Fruit fly (Drosophila melanogaster) whole organism, embryonic: ENCODE measurements around the gene Hsp67Ba.
A peak's percentile ranks its signal among the peaks of the same experiment; 100 is the strongest.

ENCODE experiments used
- Blimp-1 ChIP-seq: fragments of 200-800 bp; sonication (Bioruptor generic); optimal IDR thresholded peaks from 3 replicates; lab custom pipeline; 2018; ENCODE audit warnings: missing biosample characterization, missing genetic modification characterization, mild to moderate bottlenecking, moderate library complexity, missing genetic modification reagents
- CG10321 ChIP-seq: fragments of 200-800 bp; sonication (Bioruptor generic); IDR thresholded peaks from 2 replicates; pipeline ENCODE4 v1.3.6; 2022; ENCODE audit warnings: missing biosample characterization, missing genetic modification characterization
- CG12219 ChIP-seq: fragments of 200-800 bp; sonication (Bioruptor generic); optimal IDR thresholded peaks from 3 replicates; lab custom pipeline; 2018; ENCODE audit warnings: missing biosample characterization, mild to moderate bottlenecking, missing genetic modification characterization
- CG15601 ChIP-seq: fragments of 200-800 bp; sonication (Bioruptor generic); optimal IDR thresholded peaks from 3 replicates; lab custom pipeline; 2019; ENCODE audit warnings: missing biosample characterization, mild to moderate bottlenecking, missing genetic modification characterization, moderate library complexity
- CG17361 ChIP-seq: fragments of 200-800 bp; sonication (Bioruptor generic); IDR thresholded peaks from 3 replicates; pipeline ENCODE4 v1.3.6; 2022; ENCODE audit warnings: missing biosample characterization, missing genetic modification characterization
- CG17568 ChIP-seq: fragments of 200-800 bp; sonication (Bioruptor generic); optimal IDR thresholded peaks from 2 replicates; lab custom pipeline; 2018; ENCODE audit warnings: missing biosample characterization, mild to moderate bottlenecking, missing genetic modification characterization, moderate library complexity
- CG17912 ChIP-seq: fragments of 200-800 bp; sonication (Bioruptor generic); optimal IDR thresholded peaks from 2 replicates; lab custom pipeline; 2018; ENCODE audit warnings: missing biosample characterization, mild to moderate bottlenecking, missing genetic modification characterization
- CG2120 ChIP-seq: fragments of 200-800 bp; sonication (Bioruptor generic); optimal IDR thresholded peaks from 3 replicates; lab custom pipeline; 2016; ENCODE audit warnings: missing biosample characterization, missing genetic modification characterization
- CG30403 ChIP-seq: fragments of 200-800 bp; sonication (Bioruptor generic); optimal IDR thresholded peaks from 3 replicates; lab custom pipeline; 2016; ENCODE audit warnings: missing biosample characterization, missing genetic modification characterization
- CG31224 ChIP-seq: fragments of 200-800 bp; sonication (Bioruptor generic); IDR thresholded peaks from 2 replicates; pipeline ENCODE4 v1.3.6; 2022; ENCODE audit warnings: missing biosample characterization, missing genetic modification characterization
- CG33557 ChIP-seq: fragments of 200-800 bp; sonication (Bioruptor generic); optimal IDR thresholded peaks from 2 replicates; lab custom pipeline; 2019; ENCODE audit warnings: missing biosample characterization, mild to moderate bottlenecking, missing genetic modification characterization, moderate library complexity
- CG3847 ChIP-seq: fragments of 200-800 bp; sonication (Bioruptor generic); IDR thresholded peaks from 2 replicates; pipeline ENCODE4 v1.3.6; 2022; ENCODE audit warnings: missing biosample characterization, missing genetic modification characterization
- CG4424 ChIP-seq: fragments of 200-800 bp; sonication (Bioruptor generic); optimal IDR thresholded peaks from 3 replicates; lab custom pipeline; 2016; ENCODE audit warnings: missing biosample characterization, missing genetic modification characterization
- CG6175 ChIP-seq: fragments of 200-800 bp; sonication (Bioruptor generic); IDR thresholded peaks from 3 replicates; pipeline ENCODE4 v1.3.6; 2022; ENCODE audit warnings: missing biosample characterization, missing genetic modification characterization
- CG6683 ChIP-seq: fragments of 200-800 bp; sonication (Bioruptor generic); optimal IDR thresholded peaks from 2 replicates; lab custom pipeline; 2017; ENCODE audit warnings: missing biosample characterization, mild to moderate bottlenecking, missing genetic modification characterization, missing genetic modification reagents
- CG6765 ChIP-seq: fragments of 200-800 bp; sonication (Bioruptor generic); optimal IDR thresholded peaks from 3 replicates; lab custom pipeline; 2017; ENCODE audit warnings: missing biosample characterization, mild to moderate bottlenecking, missing genetic modification characterization
- CG6791 ChIP-seq: fragments of 200-800 bp; sonication (Bioruptor generic); IDR thresholded peaks from 3 replicates; pipeline ENCODE4 v1.3.6; 2022; ENCODE audit warnings: missing biosample characterization, missing genetic modification characterization; ENCODE audit not compliant: partially characterized antibody
- CG7271 ChIP-seq: fragments of 200-800 bp; sonication (Bioruptor generic); optimal IDR thresholded peaks from 2 replicates; lab custom pipeline; 2018; ENCODE audit warnings: missing biosample characterization, mild to moderate bottlenecking, missing genetic modification characterization, moderate library complexity
- CG7372 ChIP-seq: fragments of 200-800 bp; sonication (Bioruptor generic); IDR thresholded peaks from 2 replicates; pipeline ENCODE4 v1.3.6; 2022; ENCODE audit warnings: missing biosample characterization, missing genetic modification characterization
- CG7745 ChIP-seq: fragments of 200-800 bp; sonication (Bioruptor generic); optimal IDR thresholded peaks from 2 replicates; lab custom pipeline; 2018; ENCODE audit warnings: missing biosample characterization, mild to moderate bottlenecking, missing genetic modification characterization, moderate library complexity
- CG8089 ChIP-seq: fragments of 200-800 bp; sonication (Bioruptor generic); optimal IDR thresholded peaks from 3 replicates; lab custom pipeline; 2016; ENCODE audit warnings: missing biosample characterization, missing genetic modification characterization
- CG8765 ChIP-seq: fragments of 200-800 bp; sonication (Bioruptor generic); IDR thresholded peaks from 2 replicates; pipeline ENCODE4 v1.3.6; 2022; ENCODE audit warnings: missing biosample characterization, missing genetic modification characterization
- CG9215 ChIP-seq: fragments of 200-800 bp; sonication (Bioruptor generic); IDR thresholded peaks from 2 replicates; pipeline ENCODE4 v1.3.6; 2022; ENCODE audit warnings: missing biosample characterization, missing genetic modification characterization
- CG9437 ChIP-seq: fragments of 200-800 bp; sonication (Bioruptor generic); optimal IDR thresholded peaks from 2 replicates; lab custom pipeline; 2018; ENCODE audit warnings: missing biosample characterization, mild to moderate bottlenecking, missing genetic modification characterization
- CG9932 ChIP-seq: fragments of 200-800 bp; sonication (Bioruptor generic); IDR thresholded peaks from 2 replicates; pipeline ENCODE4 v1.3.6; 2022; ENCODE audit warnings: missing biosample characterization, missing genetic modification characterization
- Chrac-16 ChIP-seq: fragments of 200-800 bp; sonication (Bioruptor generic); optimal IDR thresholded peaks from 3 replicates; lab custom pipeline; 2016; ENCODE audit warnings: missing biosample characterization, missing genetic modification characterization
- CkIIα-i1 ChIP-seq: fragments of 200-800 bp; sonication (Bioruptor generic); IDR thresholded peaks from 2 replicates; pipeline ENCODE4 v1.3.6; 2022; ENCODE audit warnings: missing biosample characterization, missing genetic modification characterization
- D19B ChIP-seq: fragments of 200-800 bp; sonication (Bioruptor generic); optimal IDR thresholded peaks from 2 replicates; lab custom pipeline; 2017; ENCODE audit warnings: missing biosample characterization, mild to moderate bottlenecking, missing genetic modification characterization
- Deaf1 ChIP-seq: fragments of 200-800 bp; optimal IDR thresholded peaks from 3 replicates; lab custom pipeline; 2019; ENCODE audit warnings: missing biosample characterization, mild to moderate bottlenecking, missing genetic modification characterization, moderate library complexity
- ERR ChIP-seq: fragments of 200-800 bp; sonication (Bioruptor generic); optimal IDR thresholded peaks from 2 replicates; lab custom pipeline; 2016; ENCODE audit warnings: missing biosample characterization, missing genetic modification characterization
- HLH54F ChIP-seq: fragments of 200-800 bp; sonication (Bioruptor generic); optimal IDR thresholded peaks from 3 replicates; lab custom pipeline; 2016; ENCODE audit warnings: missing biosample characterization, missing genetic modification characterization
- Lpt ChIP-seq: fragments of >200 bp; optimal IDR thresholded peaks from 2 replicates; lab custom pipeline; 2018; ENCODE audit warnings: missing biosample characterization, missing genetic modification characterization
- MESR4 ChIP-seq: fragments of 200-800 bp; sonication (Bioruptor generic); optimal IDR thresholded peaks from 2 replicates; lab custom pipeline; 2018; ENCODE audit warnings: missing biosample characterization, mild to moderate bottlenecking, missing genetic modification characterization, moderate library complexity
- abd-A ChIP-seq: fragments of 200-800 bp; sonication (Bioruptor generic); optimal IDR thresholded peaks from 3 replicates; lab custom pipeline; 2019; ENCODE audit warnings: missing biosample characterization, mild to moderate bottlenecking, missing genetic modification characterization, moderate library complexity
- ato ChIP-seq: fragments of 200-800 bp; sonication (Bioruptor generic); IDR thresholded peaks from 2 replicates; pipeline ENCODE4 v1.3.6; 2022; ENCODE audit warnings: missing biosample characterization, missing genetic modification characterization; ENCODE audit not compliant: partially characterized antibody
- bab2 ChIP-seq: fragments of 200-800 bp; sonication (Bioruptor generic); optimal IDR thresholded peaks from 2 replicates; lab custom pipeline; 2016; ENCODE audit warnings: missing biosample characterization, missing genetic modification characterization
- chn ChIP-seq: fragments of 200-800 bp; sonication (Bioruptor generic); optimal IDR thresholded peaks from 2 replicates; lab custom pipeline; 2016; ENCODE audit warnings: missing biosample characterization, missing genetic modification characterization
- gcm ChIP-seq: fragments of 200-800 bp; sonication (Bioruptor generic); optimal IDR thresholded peaks from 2 replicates; lab custom pipeline; 2019; ENCODE audit warnings: missing biosample characterization, mild to moderate bottlenecking, missing genetic modification characterization, moderate library complexity
- gsb ChIP-seq: fragments of 200-800 bp; sonication (Bioruptor generic); IDR thresholded peaks from 2 replicates; pipeline ENCODE4 v1.3.6; 2022; ENCODE audit warnings: missing biosample characterization, missing genetic modification characterization
- kay ChIP-seq: fragments of 200-800 bp; sonication (Bioruptor generic); optimal IDR thresholded peaks from 2 replicates; lab custom pipeline; 2016; ENCODE audit warnings: missing biosample characterization, missing genetic modification characterization
- nau ChIP-seq: fragments of 200-800 bp; sonication (Bioruptor generic); optimal IDR thresholded peaks from 3 replicates; lab custom pipeline; 2017; ENCODE audit warnings: missing biosample characterization, mild to moderate bottlenecking, missing genetic modification characterization, missing genetic modification reagents
- nerfin-1 ChIP-seq: fragments of 200-800 bp; sonication (Bioruptor generic); optimal IDR thresholded peaks from 3 replicates; lab custom pipeline; 2019; ENCODE audit warnings: missing biosample characterization, mild to moderate bottlenecking, missing genetic modification characterization, moderate library complexity
- odd ChIP-seq: fragments of 200-800 bp; sonication (Bioruptor generic); optimal IDR thresholded peaks from 2 replicates; lab custom pipeline; 2017; ENCODE audit warnings: missing biosample characterization, mild to moderate bottlenecking, missing genetic modification characterization
- pb ChIP-seq: fragments of 200-800 bp; sonication (Bioruptor generic); optimal IDR thresholded peaks from 3 replicates; lab custom pipeline; 2016; ENCODE audit warnings: missing biosample characterization, missing genetic modification characterization
- ranshi ChIP-seq: fragments of 200-800 bp; sonication (Bioruptor generic); IDR thresholded peaks from 2 replicates; pipeline ENCODE4 v1.3.6; 2022; ENCODE audit warnings: missing biosample characterization, missing genetic modification characterization
- row ChIP-seq: fragments of 200-800 bp; sonication (Bioruptor generic); IDR thresholded peaks from 3 replicates; pipeline ENCODE4 v1.3.6; 2022; ENCODE audit warnings: missing biosample characterization, missing genetic modification characterization
- scrt ChIP-seq: fragments of 200-800 bp; sonication (Bioruptor generic); optimal IDR thresholded peaks from 2 replicates; lab custom pipeline; 2018; ENCODE audit warnings: missing biosample characterization, mild to moderate bottlenecking, missing genetic modification characterization, moderate library complexity
- sd ChIP-seq: fragments of 200-800 bp; sonication (Bioruptor generic); optimal IDR thresholded peaks from 3 replicates; lab custom pipeline; 2018; ENCODE audit warnings: missing biosample characterization, mild to moderate bottlenecking, missing genetic modification characterization, moderate library complexity
- vnd ChIP-seq: fragments of 200-800 bp; sonication (Bioruptor generic); IDR thresholded peaks from 3 replicates; pipeline ENCODE4 v1.3.6; 2022; ENCODE audit warnings: missing biosample characterization, missing genetic modification characterization; ENCODE audit not compliant: partially characterized antibody
- wek ChIP-seq: fragments of 200-800 bp; sonication (Bioruptor generic); optimal IDR thresholded peaks from 3 replicates; lab custom pipeline; 2018; ENCODE audit warnings: missing biosample characterization, mild to moderate bottlenecking, missing genetic modification characterization, moderate library complexity

The Hsp67Ba gene

dm6 chr3L:9420054-9420818, 40.9 kb upstream of the Hsp67Ba start (continued):
- TF ChIP-seq bab2 (GFP tag; lab: Kevin White, UChicago): peak; percentile 18
- peak; percentile 75 for TF ChIP-seq row (GFP tag; lab: Robert Waterston, UW)
- TF ChIP-seq CG9932 (GFP tag; lab: Robert Waterston, UW): no peak
- no peak for TF ChIP-seq ato
- TF ChIP-seq CG3847 (GFP tag; lab: Robert Waterston, UW): peak; percentile 12; the same call in 1 of the 2 replicates
- TF ChIP-seq kay (GFP tag; lab: Kevin White, UChicago): no peak
- peak; percentile 49 for TF ChIP-seq CG2120 (GFP tag; lab: Kevin White, UChicago)
- no peak for TF ChIP-seq vnd (GFP tag; lab: Robert Waterston, UW)
- peak; percentile 22 for TF ChIP-seq CG12219
- TF ChIP-seq Lpt (GFP tag; lab: Kevin White, UChicago): no peak
- no peak for TF ChIP-seq CG7271
- peak; percentile 5 for TF ChIP-seq nerfin-1
- TF ChIP-seq CG6175 (GFP tag; lab: Robert Waterston, UW): no peak
- TF ChIP-seq CG17568 (GFP tag; lab: Kevin White, UChicago): peak; percentile 29
- TF ChIP-seq sd (tag; lab: Kevin White, UChicago): no peak
- no peak for TF ChIP-seq pb (GFP tag; lab: Kevin White, UChicago)
- TF ChIP-seq CG9437 (GFP tag; lab: Kevin White, UChicago): peak; percentile 24
- TF ChIP-seq Blimp-1 (GFP tag; lab: Kevin White, UChicago): peak; percentile 49
- TF ChIP-seq CG8765 (GFP tag; lab: Robert Waterston, UW): no peak
- no peak for TF ChIP-seq gcm
- no peak for TF ChIP-seq ERR (GFP tag; lab: Kevin White, UChicago)
- TF ChIP-seq CkIIα-i1 (GFP tag; lab: Robert Waterston, UW): no peak
- TF ChIP-seq wek (GFP tag; lab: Kevin White, UChicago): no peak
- no peak for TF ChIP-seq ranshi (GFP tag; lab: Robert Waterston, UW)
- TF ChIP-seq gsb (GFP tag; lab: Robert Waterston, UW): no peak
- peak; percentile 38 for TF ChIP-seq CG30403 (GFP tag; lab: Kevin White, UChicago)
- TF ChIP-seq CG7745 (tag; lab: Kevin White, UChicago): no peak
- no peak for TF ChIP-seq CG10321 (GFP tag; lab: Robert Waterston, UW)
- no peak for TF ChIP-seq chn (GFP tag; lab: Kevin White, UChicago)
- TF ChIP-seq Deaf1 (tag; lab: Kevin White, UChicago): no peak
- no peak for TF ChIP-seq CG9215 (GFP tag; lab: Robert Waterston, UW)
- no peak for TF ChIP-seq MESR4 (GFP tag; lab: Kevin White, UChicago)
- TF ChIP-seq odd (GFP tag; lab: Kevin White, UChicago): peak; percentile 44
- peak; percentile 51 for TF ChIP-seq CG4424 (GFP tag; lab: Kevin White, UChicago)
- no peak for TF ChIP-seq CG6791 (GFP tag; lab: Robert Waterston, UW)
- TF ChIP-seq CG17361 (GFP tag; lab: Robert Waterston, UW): 0 out of 3 replicates have a peak, but pooled peaks have one; percentile 26
- TF ChIP-seq HLH54F (GFP tag; lab: Kevin White, UChicago): no peak
- no peak for TF ChIP-seq CG6765 (GFP tag; lab: Kevin White, UChicago)
- no peak for TF ChIP-seq CG17912
- peak; percentile 59 for TF ChIP-seq nau
- no peak for TF ChIP-seq D19B
- no peak for TF ChIP-seq CG8089 (GFP tag; lab: Kevin White, UChicago)
- TF ChIP-seq CG31224 (GFP tag; lab: Robert Waterston, UW): no peak
- no peak for TF ChIP-seq CG7372
- no peak for TF ChIP-seq CG33557 (GFP tag; lab: Kevin White, UChicago)
- peak; percentile 17 for TF ChIP-seq Chrac-16 (GFP tag; lab: Kevin White, UChicago)
- no peak for TF ChIP-seq CG6683
- peak; percentile 4 for TF ChIP-seq scrt
- no peak for TF ChIP-seq abd-A (tag; lab: Kevin White, UChicago)
- no peak for TF ChIP-seq CG15601
